Fruit fly (Drosophila melanogaster) whole organism, prepupa: ENCODE data around the gene CheB38a.

Source experiments
- CG10631 ChIP-seq: fragments of 200-800 bp; sonication (Bioruptor generic); optimal IDR thresholded peaks from 2 replicates; lab custom pipeline; 2016; ENCODE audit warnings: missing biosample characterization, missing genetic modification characterization
- CG10669 ChIP-seq: fragments of 200-800 bp; sonication (Bioruptor generic); optimal IDR thresholded peaks from 3 replicates; lab custom pipeline; 2018; ENCODE audit warnings: missing biosample characterization, mild to moderate bottlenecking, missing genetic modification characterization, moderate library complexity
- CG11294 ChIP-seq: fragments of 200-800 bp; sonication (Bioruptor generic); IDR thresholded peaks from 2 replicates; pipeline ENCODE4 v1.3.6; 2022; ENCODE audit warnings: missing biosample characterization, missing genetic modification characterization
- CG11762 ChIP-seq: fragments of 200-800 bp; sonication (Bioruptor generic); optimal IDR thresholded peaks from 3 replicates; lab custom pipeline; 2016; ENCODE audit warnings: missing biosample characterization, missing genetic modification characterization; ENCODE audit not compliant: insufficient read depth
- CG11902 ChIP-seq: fragments of 200-800 bp; sonication (Bioruptor generic); optimal IDR thresholded peaks from 3 replicates; lab custom pipeline; 2016; ENCODE audit warnings: missing biosample characterization, missing genetic modification characterization
- CG1621 ChIP-seq: fragments of 200-800 bp; sonication (Bioruptor generic); optimal IDR thresholded peaks from 3 replicates; lab custom pipeline; 2018; ENCODE audit warnings: missing biosample characterization, mild to moderate bottlenecking, missing genetic modification characterization
- CG16779 ChIP-seq: fragments of 200-800 bp; sonication (Bioruptor generic); optimal IDR thresholded peaks from 3 replicates; lab custom pipeline; 2017; ENCODE audit warnings: missing biosample characterization, mild to moderate bottlenecking, missing genetic modification characterization
- CG3032 ChIP-seq: fragments of 200-800 bp; optimal IDR thresholded peaks from 2 replicates; lab custom pipeline; 2019; ENCODE audit warnings: missing biosample characterization, mild to moderate bottlenecking, missing genetic modification characterization, moderate library complexity
- CG31627 ChIP-seq: fragments of 200-800 bp; sonication (Bioruptor generic); optimal IDR thresholded peaks from 3 replicates; lab custom pipeline; 2016; ENCODE audit warnings: missing biosample characterization, missing genetic modification characterization
- CG32006 ChIP-seq: fragments of 200-800 bp; sonication (Bioruptor generic); optimal IDR thresholded peaks from 3 replicates; lab custom pipeline; 2017; ENCODE audit warnings: missing biosample characterization, mild to moderate bottlenecking, missing genetic modification characterization
- CG3919 ChIP-seq: fragments of 200-800 bp; sonication (Bioruptor generic); optimal IDR thresholded peaks from 3 replicates; lab custom pipeline; 2016; ENCODE audit warnings: missing biosample characterization, missing genetic modification characterization
- CG4318 ChIP-seq: fragments of 200-800 bp; sonication (Bioruptor generic); optimal IDR thresholded peaks from 3 replicates; lab custom pipeline; 2017; ENCODE audit warnings: missing biosample characterization, mild to moderate bottlenecking, missing genetic modification characterization
- CG6163 ChIP-seq: fragments of 200-800 bp; sonication (Bioruptor generic); IDR thresholded peaks from 3 replicates; pipeline ENCODE4 v1.3.6; 2022; ENCODE audit warnings: missing biosample characterization, missing genetic modification characterization
- CG6792 ChIP-seq: fragments of 200-800 bp; sonication (Bioruptor generic); optimal IDR thresholded peaks from 3 replicates; lab custom pipeline; 2016; ENCODE audit warnings: missing biosample characterization, missing genetic modification characterization
- CG6808 ChIP-seq: fragments of 200-800 bp; sonication (Bioruptor generic); optimal IDR thresholded peaks from 3 replicates; lab custom pipeline; 2017; ENCODE audit warnings: missing biosample characterization, missing genetic modification characterization, mild to moderate bottlenecking, moderate library complexity, missing genetic modification reagents
- CG6854 ChIP-seq: fragments of 200-800 bp; sonication (Bioruptor generic); optimal IDR thresholded peaks from 2 replicates; lab custom pipeline; 2017; ENCODE audit warnings: missing biosample characterization, mild to moderate bottlenecking, missing genetic modification characterization
- CG7368 ChIP-seq: fragments of 200-800 bp; sonication (Bioruptor generic); optimal IDR thresholded peaks from 3 replicates; lab custom pipeline; 2016; ENCODE audit warnings: missing biosample characterization, missing genetic modification characterization
- CG8632 ChIP-seq: fragments of 200-800 bp; sonication (Bioruptor generic); optimal IDR thresholded peaks from 3 replicates; lab custom pipeline; 2016; ENCODE audit warnings: missing biosample characterization, missing genetic modification characterization
- CG9139 ChIP-seq: fragments of 200-800 bp; sonication (Bioruptor generic); optimal IDR thresholded peaks from 3 replicates; lab custom pipeline; 2017; ENCODE audit warnings: missing biosample characterization, mild to moderate bottlenecking, missing genetic modification characterization
- Eip75B ChIP-seq: fragments of 200-800 bp; sonication (Bioruptor generic); optimal IDR thresholded peaks from 3 replicates; lab custom pipeline; 2016; ENCODE audit warnings: missing biosample characterization, missing genetic modification characterization
- Eip78C ChIP-seq: fragments of 200-800 bp; sonication (Bioruptor generic); peaks from one replicate; lab custom pipeline; 2016; ENCODE audit warnings: missing biosample characterization, missing genetic modification characterization
- Eip93F ChIP-seq: fragments of 200-800 bp; sonication (Bioruptor generic); optimal IDR thresholded peaks from 2 replicates; lab custom pipeline; 2016; ENCODE audit warnings: missing biosample characterization, mild to moderate bottlenecking, missing genetic modification characterization
- Ets21C ChIP-seq: fragments of 200-800 bp; sonication (Bioruptor generic); optimal IDR thresholded peaks from 3 replicates; lab custom pipeline; 2016; ENCODE audit warnings: missing biosample characterization, missing genetic modification characterization
- Gug ChIP-seq: fragments of 200-800 bp; sonication (Bioruptor generic); IDR thresholded peaks from 2 replicates; pipeline ENCODE4 v1.3.6; 2022; ENCODE audit warnings: missing biosample characterization, missing genetic modification characterization
- Hr38 ChIP-seq: sonication (Bioruptor generic); optimal IDR thresholded peaks from 2 replicates; lab custom pipeline; 2016; ENCODE audit warnings: missing biosample characterization, missing genetic modification characterization
- Hr4 ChIP-seq: fragments of 200-800 bp; sonication (Bioruptor generic); optimal IDR thresholded peaks from 3 replicates; lab custom pipeline; 2016; ENCODE audit warnings: missing biosample characterization, missing genetic modification characterization
- Lpt ChIP-seq: fragments of 200-800 bp; sonication (Bioruptor generic); optimal IDR thresholded peaks from 3 replicates; lab custom pipeline; 2016; ENCODE audit warnings: missing biosample characterization, missing genetic modification characterization
- Smox ChIP-seq: fragments of 200-800 bp; sonication (Bioruptor generic); optimal IDR thresholded peaks from 3 replicates; lab custom pipeline; 2016; ENCODE audit warnings: missing biosample characterization, missing genetic modification characterization
- Sox15 ChIP-seq: fragments of 200-800 bp; sonication (Bioruptor generic); optimal IDR thresholded peaks from 3 replicates; lab custom pipeline; 2016; ENCODE audit warnings: missing biosample characterization, missing genetic modification characterization
- achi ChIP-seq: fragments of 200-800 bp; sonication (Bioruptor generic); optimal IDR thresholded peaks from 3 replicates; lab custom pipeline; 2016; ENCODE audit warnings: missing biosample characterization, missing genetic modification characterization
- cyc ChIP-seq: fragments of 200-800 bp; sonication (Bioruptor generic); optimal IDR thresholded peaks from 3 replicates; lab custom pipeline; 2016; ENCODE audit warnings: missing biosample characterization, missing genetic modification characterization
- dsx ChIP-seq: fragments of 200-800 bp; optimal IDR thresholded peaks from 3 replicates; lab custom pipeline; 2019; ENCODE audit warnings: missing biosample characterization, mild to moderate bottlenecking, missing genetic modification characterization, moderate library complexity; ENCODE audit not compliant: poor library complexity, severe bottlenecking
- eg ChIP-seq: fragments of 200-800 bp; sonication (Bioruptor generic); IDR thresholded peaks from 3 replicates; pipeline ENCODE4 v1.3.6; 2022; ENCODE audit warnings: missing biosample characterization, missing genetic modification characterization
- esn ChIP-seq: fragments of 200-800 bp; sonication (Bioruptor generic); optimal IDR thresholded peaks from 2 replicates; lab custom pipeline; 2016; ENCODE audit warnings: missing biosample characterization, mild to moderate bottlenecking, missing genetic modification characterization, moderate library complexity
- fd59A ChIP-seq: fragments of 200-800 bp; sonication (Bioruptor generic); optimal IDR thresholded peaks from 2 replicates; lab custom pipeline; 2017; ENCODE audit warnings: missing biosample characterization, mild to moderate bottlenecking, missing genetic modification characterization, missing genetic modification reagents
- fd85E ChIP-seq: fragments of 200-800 bp; sonication (Bioruptor generic); optimal IDR thresholded peaks from 3 replicates; lab custom pipeline; 2016; ENCODE audit warnings: missing biosample characterization, missing genetic modification characterization
- fkh ChIP-seq: fragments of 200-800 bp; sonication (Bioruptor generic); optimal IDR thresholded peaks from 3 replicates; lab custom pipeline; 2017; ENCODE audit warnings: missing biosample characterization, mild to moderate bottlenecking, missing genetic modification characterization, moderate library complexity
- lz ChIP-seq: fragments of 200-800 bp; sonication (Bioruptor generic); optimal IDR thresholded peaks from 3 replicates; lab custom pipeline; 2016; ENCODE audit warnings: missing biosample characterization, missing genetic modification characterization
- net ChIP-seq: fragments of 200-800 bp; sonication (Bioruptor generic); optimal IDR thresholded peaks from 3 replicates; lab custom pipeline; 2016; ENCODE audit warnings: missing biosample characterization, missing genetic modification characterization
- salr ChIP-seq, 2 experiments: fragments of 200-800 bp; sonication (Bioruptor generic); optimal IDR thresholded peaks; 3 replicates each; lab custom pipeline; 2016 to 2018; ENCODE audit warnings: missing biosample characterization in 2 of 2, missing genetic modification characterization in 2 of 2, mild to moderate bottlenecking in 1 of 2
- spab ChIP-seq: fragments of 200-800 bp; sonication (Bioruptor generic); optimal IDR thresholded peaks from 2 replicates; lab custom pipeline; 2017; ENCODE audit warnings: missing biosample characterization, mild to moderate bottlenecking, missing genetic modification characterization, missing genetic modification reagents
- ss ChIP-seq, 2 experiments: fragments of 200-800 bp; sonication (Bioruptor generic); optimal IDR thresholded peaks; 2 replicates in 1 of 2; 3 replicates in 1 of 2; lab custom pipeline; 2017 to 2018; ENCODE audit warnings: mild to moderate bottlenecking in 2 of 2, missing biosample characterization in 2 of 2, missing genetic modification characterization in 2 of 2, moderate library complexity in 1 of 2
- svp ChIP-seq: fragments of 200-800 bp; sonication (Bioruptor generic); peaks from one replicate; lab custom pipeline; 2016; ENCODE audit warnings: missing biosample characterization, missing genetic modification characterization
- topi ChIP-seq: fragments of 200-800 bp; sonication (Bioruptor generic); optimal IDR thresholded peaks from 3 replicates; lab custom pipeline; 2016; ENCODE audit warnings: missing biosample characterization, missing genetic modification characterization

The CheB38a gene

DNA sequence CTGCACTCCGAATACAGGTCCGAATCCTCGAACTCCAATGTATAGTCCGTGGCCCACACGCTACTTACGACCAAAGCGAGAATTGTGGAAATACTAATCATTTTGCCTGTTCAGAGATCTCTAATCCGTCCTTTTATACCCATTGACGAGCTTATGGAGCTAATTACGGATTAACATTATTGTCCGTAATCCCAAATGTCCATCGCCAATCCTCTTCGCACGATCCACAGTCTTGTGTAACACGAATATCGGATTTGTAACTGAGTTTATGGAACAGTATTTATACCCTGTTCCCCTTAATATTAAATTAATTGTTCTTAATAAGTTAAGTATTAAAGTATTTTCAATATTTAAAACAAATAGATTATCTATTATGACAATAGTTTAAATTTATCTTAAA is at the start of gene CheB38a:
CheB38a (minus strand) TSS at position 101 of the 400 bp plus-strand sequence.
- TF ChIP-seq dsx (GFP tag; lab: Kevin White, UChicago) (no peak), fd85E (no peak), Sox15 (GFP tag; lab: Kevin White, UChicago) (no peak), lz (GFP tag; lab: Kevin White, UChicago) (no peak), CG1621 (tag; lab: Kevin White, UChicago) (no peak), svp (GFP tag; lab: Kevin White, UChicago) (no peak), CG3032 (tag; lab: Kevin White, UChicago) (no peak), CG11902 (GFP tag; lab: Kevin White, UChicago) (no peak), ss (GFP tag; optimal IDR thresholded peaks at IDR 0.05; lab: Kevin White, UChicago) (no peak), CG6808 (GFP tag; lab: Kevin White, UChicago) (no peak), fkh (GFP tag; lab: Kevin White, UChicago) (no peak), CG3919 (GFP tag; lab: Kevin White, UChicago) (no peak), esn (GFP tag; lab: Kevin White, UChicago) (no peak), Eip93F (GFP tag; lab: Kevin White, UChicago) (no peak), Lpt (GFP tag; lab: Kevin White, UChicago) (no peak), CG6792 (GFP tag; lab: Kevin White, UChicago) (no peak), CG16779 (tag; lab: Kevin White, UChicago) (no peak), Eip78C (GFP tag; lab: Kevin White, UChicago) (no peak), Hr38 (GFP tag; lab: Kevin White, UChicago) (no peak)

DNA sequence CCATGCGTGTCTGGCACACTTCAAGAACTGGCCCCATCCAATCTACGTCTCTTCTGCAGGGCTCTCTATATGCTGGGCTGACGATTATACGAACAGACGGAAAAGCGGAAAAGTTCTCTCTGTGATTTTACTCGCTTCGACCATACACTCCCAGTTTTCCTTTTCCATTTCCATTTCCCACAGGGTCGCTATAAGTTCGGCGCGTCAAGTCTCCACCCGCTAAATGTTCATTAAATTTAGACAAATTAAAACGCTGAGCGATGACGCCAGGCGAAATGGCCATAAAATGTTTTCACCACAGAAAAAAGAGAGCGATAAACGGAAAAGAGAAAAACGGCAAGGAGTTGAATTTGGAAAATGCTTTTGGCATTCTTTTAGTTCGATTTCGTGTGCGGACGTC is 49.0 kb upstream of the CheB38a start, which contains the start of gene CG31675:
CG31675 (plus strand) TSS at position 375 of the 400 bp plus-strand sequence.
- TF ChIP-seq spab (GFP tag; lab: Kevin White, UChicago) (no peak), CG11762 (GFP tag; lab: Kevin White, UChicago) (no peak), CG32006 (GFP tag; lab: Kevin White, UChicago) (no peak), Eip93F (GFP tag; lab: Kevin White, UChicago) (no peak), net (GFP tag; lab: Kevin White, UChicago) (no peak), Eip78C (GFP tag; lab: Kevin White, UChicago) (no peak), CG7368 (GFP tag; lab: Kevin White, UChicago) (no peak), esn (GFP tag; lab: Kevin White, UChicago) (no peak), CG10669 (GFP tag; lab: Kevin White, UChicago) (no peak), CG8632 (GFP tag; lab: Kevin White, UChicago) (no peak)

DNA sequence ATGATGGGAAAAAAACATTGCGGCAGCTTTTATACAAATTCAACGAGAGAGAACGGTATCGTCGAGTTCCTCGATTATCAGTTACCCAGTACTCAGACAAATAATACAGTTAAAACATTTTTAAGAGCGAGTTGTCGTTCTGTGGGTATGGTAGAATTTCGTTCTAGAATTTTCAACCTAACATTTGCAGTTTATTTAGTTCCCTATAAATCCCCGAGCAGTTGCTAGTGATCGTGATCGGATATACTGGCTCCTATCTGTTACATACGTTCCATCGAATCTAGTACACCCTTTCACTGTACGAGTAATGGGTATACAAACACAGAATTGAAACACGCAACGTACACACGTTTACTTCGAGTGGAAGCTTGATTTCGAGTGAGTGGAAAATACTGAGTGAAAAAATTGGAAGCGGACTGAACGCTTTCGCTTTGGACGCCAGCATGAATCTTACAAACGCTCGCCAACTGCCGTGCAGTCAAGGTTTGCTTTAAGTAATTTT is 46.5 kb upstream of the CheB38a start, which contains the start of gene CG9338:
CG9338 (plus strand) TSS at position 452 of the 502 bp plus-strand sequence.
- TF ChIP-seq eg (GFP tag; lab: Robert Waterston, UW) (peak; percentile 90), CG16779 (tag; lab: Kevin White, UChicago) (peak; percentile 60), fkh (GFP tag; lab: Kevin White, UChicago) (peak; percentile 67), fd85E (peak; percentile 57), ss (GFP tag; optimal IDR thresholded peaks at IDR 0.05; lab: Kevin White, UChicago) (peak in 1 of 2 experiments; percentile 88), CG4318 (GFP tag; lab: Kevin White, UChicago) (peak; percentile 28), CG11762 (GFP tag; lab: Kevin White, UChicago) (peak; percentile 78), CG9139 (peak; percentile 17), CG31627 (GFP tag; lab: Kevin White, UChicago) (peak; percentile 80), Lpt (GFP tag; lab: Kevin White, UChicago) (peak; percentile 65), topi (peak; percentile 84), Hr4 (GFP tag; lab: Kevin White, UChicago) (peak; percentile 77), CG11294 (GFP tag; lab: Robert Waterston, UW) (peak; percentile 86), Gug (GFP tag; lab: Robert Waterston, UW) (peak; percentile 87), net (GFP tag; lab: Kevin White, UChicago) (peak; percentile 76), Ets21C (GFP tag; lab: Kevin White, UChicago) (peak; percentile 66), Eip75B (GFP tag; lab: Kevin White, UChicago) (peak; percentile 80), lz (GFP tag; lab: Kevin White, UChicago) (peak; percentile 85), cyc (peak; percentile 78), CG6163 (GFP tag; lab: Robert Waterston, UW) (no peak; the same call in 2 of the 3 replicates), CG6854 (no peak), CG32006 (GFP tag; lab: Kevin White, UChicago) (peak; percentile 70), achi (peak; percentile 70), esn (GFP tag; lab: Kevin White, UChicago) (peak; percentile 87), spab (GFP tag; lab: Kevin White, UChicago) (peak; percentile 67), CG3032 (tag; lab: Kevin White, UChicago) (peak; percentile 81), svp (GFP tag; lab: Kevin White, UChicago) (peak; percentile 90), fd59A (GFP tag; lab: Kevin White, UChicago) (no peak), CG10631 (peak; percentile 51), salr (GFP tag; optimal IDR thresholded peaks at IDR 0.05; lab: Kevin White, UChicago) (peak in 1 of 2 experiments; percentile 53), CG1621 (tag; lab: Kevin White, UChicago) (no peak), Smox (GFP tag; lab: Kevin White, UChicago) (peak; percentile 81)
